Fruit fly (Drosophila melanogaster) whole organism, larva: ENCODE results near the gene CG15818.
A peak's percentile ranks its signal among the peaks of the same experiment; 100 is the strongest.

Experiments
- noc ChIP-seq: fragments of 200-800 bp; sonication (Bioruptor generic); optimal IDR thresholded peaks from 3 replicates; lab custom pipeline; 2019; ENCODE audit warnings: missing biosample characterization, mild to moderate bottlenecking, missing genetic modification characterization, moderate library complexity

The CG15818 gene

dm6 chr2L:7410609-7411008, at the start of gene CG15818:
Gene CG15818, plus strand, starts transcription at chr2L:7410909.
- TF ChIP-seq noc: no peak

- no peak for TF ChIP-seq noc
These were observed 47.6 kb upstream of the CG15818 start, which contains the start of gene Wnt10 for dm6 chr2L:7363079-7363478. Gene Wnt10, plus strand, starts transcription at chr2L:7363379.

- TF ChIP-seq noc: no peak
These were observed 34.6 kb upstream of the CG15818 start for dm6 chr2L:7376157-7376556.

DNA sequence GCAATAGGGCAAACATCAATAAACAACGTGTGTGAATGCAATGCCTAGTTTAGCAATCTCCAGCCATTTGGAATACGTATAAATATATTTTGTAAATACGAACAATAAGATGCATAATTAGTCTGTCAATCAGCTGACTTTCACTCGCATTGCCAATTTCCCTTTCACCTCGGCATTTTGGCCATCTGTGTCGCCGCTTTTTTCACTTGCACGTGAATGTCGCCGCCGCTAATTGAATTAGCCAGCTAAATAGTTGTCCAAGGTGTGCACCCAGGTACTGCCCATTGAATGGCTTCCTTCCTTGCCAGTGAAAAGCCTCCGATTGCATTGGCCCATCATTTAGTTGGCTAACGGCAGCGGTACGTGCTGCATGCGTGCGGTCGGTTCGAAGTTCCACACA, 33.3 kb upstream of the CG15818 start, which contains the start of gene ninaC:
Gene ninaC (plus strand): TSS at position 301 of the 400 bp plus-strand sequence.
- no peak for TF ChIP-seq noc

DNA sequence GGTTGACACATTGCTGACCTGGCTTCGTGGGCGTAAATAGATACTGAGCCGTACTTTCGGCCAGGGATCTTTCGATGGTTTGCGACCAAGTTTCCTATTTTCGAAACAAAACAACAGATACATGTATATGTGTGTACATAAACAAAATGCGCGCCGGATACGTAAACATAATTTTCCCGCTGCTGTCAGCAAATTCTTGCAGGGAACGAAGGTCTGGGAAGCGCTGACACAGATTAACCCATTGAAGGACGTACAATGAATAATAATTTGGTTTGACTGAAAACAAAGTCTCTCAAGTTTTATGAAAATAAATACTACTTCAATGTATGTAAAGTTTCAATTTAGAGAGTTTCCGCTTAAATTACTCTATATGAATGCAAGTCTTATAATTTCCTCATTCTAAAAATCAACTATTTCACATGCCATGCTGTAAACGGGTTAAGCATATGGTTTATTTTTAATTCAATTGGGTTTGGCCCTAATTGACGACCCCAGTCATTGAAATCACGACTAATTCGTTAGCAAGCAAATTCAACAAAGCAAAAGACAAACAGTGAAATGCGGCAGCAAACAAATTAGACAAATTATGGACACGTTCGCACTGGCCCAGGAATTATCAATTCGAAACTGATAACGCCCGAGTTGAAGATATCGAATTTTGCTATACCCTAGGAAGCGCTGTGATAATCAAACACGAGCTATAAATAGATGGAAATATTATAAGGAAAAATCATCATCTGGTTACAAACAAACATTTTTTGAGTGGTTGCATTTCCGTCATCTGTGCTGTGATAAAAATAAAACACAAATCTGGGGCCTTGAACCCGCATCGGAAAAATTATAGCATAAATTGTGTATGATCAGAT, 23.9 kb upstream of the CG15818 start:
- TF ChIP-seq noc: no peak

- no peak for TF ChIP-seq noc
These were observed 22.7 kb upstream of the CG15818 start, which contains the start of the genes CG5149 and gudu for dm6 chr2L:7387813-7388558. Gene CG5149, minus strand, starts transcription at chr2L:7388253. Gene gudu, plus strand, starts transcription at chr2L:7388508.

DNA sequence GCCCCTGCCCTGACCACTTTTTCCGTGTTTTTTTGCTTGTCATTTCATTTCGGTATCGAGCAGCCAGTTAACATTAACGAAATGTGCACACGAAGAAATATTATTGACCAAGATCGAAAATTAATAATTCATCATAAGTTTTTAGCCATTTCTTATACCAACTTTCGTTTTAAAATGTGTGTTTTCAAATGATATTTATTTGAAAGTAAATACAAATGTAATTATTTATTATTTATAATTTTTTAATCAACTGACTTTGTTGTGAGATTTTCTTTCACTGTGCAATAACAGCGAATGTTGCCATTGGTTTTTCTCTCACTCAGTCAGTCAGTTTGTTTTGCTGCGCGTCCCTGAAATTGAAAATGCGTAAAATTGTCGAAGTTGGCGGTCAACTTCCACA, 14.9 kb upstream of the CG15818 start:
- no peak for TF ChIP-seq noc

- TF ChIP-seq noc: peak; percentile 44
These were observed 13.7 kb upstream of the CG15818 start for dm6 chr2L:7396962-7397361.

dm6 chr2L:7397746-7398145, 13.0 kb upstream of the CG15818 start:
- TF ChIP-seq noc: no peak

DNA sequence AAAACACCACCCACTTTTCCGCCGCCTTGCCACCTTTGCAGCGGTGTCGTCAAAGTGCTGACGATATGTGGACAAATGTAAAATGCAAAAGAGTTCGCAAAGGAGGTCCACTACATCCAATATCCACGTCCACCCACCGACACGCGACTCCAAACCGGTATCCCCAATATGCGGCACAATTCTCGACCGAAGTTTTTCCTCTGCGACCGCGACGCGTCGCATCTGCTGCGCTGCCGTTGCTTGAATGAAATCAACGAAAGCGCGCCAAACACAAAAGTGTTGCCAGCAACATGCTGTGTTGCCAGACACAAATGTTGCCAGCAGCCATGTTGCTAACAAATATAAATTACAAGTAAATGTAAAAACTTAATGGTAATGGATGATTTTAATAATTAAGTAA, 12.2 kb upstream of the CG15818 start, which contains the start of gene CG5160:
Gene CG5160 (minus strand): TSS at position 223 of the 400 bp plus-strand sequence.
- no peak for TF ChIP-seq noc

dm6 chr2L:7401025-7401424, 9.7 kb upstream of the CG15818 start, which contains the start of gene CG5171:
Gene CG5171, plus strand, starts transcription at chr2L:7401335.
- no peak for TF ChIP-seq noc

dm6 chr2L:7401627-7402026, 9.1 kb upstream of the CG15818 start:
- TF ChIP-seq noc: peak; percentile 88

DNA sequence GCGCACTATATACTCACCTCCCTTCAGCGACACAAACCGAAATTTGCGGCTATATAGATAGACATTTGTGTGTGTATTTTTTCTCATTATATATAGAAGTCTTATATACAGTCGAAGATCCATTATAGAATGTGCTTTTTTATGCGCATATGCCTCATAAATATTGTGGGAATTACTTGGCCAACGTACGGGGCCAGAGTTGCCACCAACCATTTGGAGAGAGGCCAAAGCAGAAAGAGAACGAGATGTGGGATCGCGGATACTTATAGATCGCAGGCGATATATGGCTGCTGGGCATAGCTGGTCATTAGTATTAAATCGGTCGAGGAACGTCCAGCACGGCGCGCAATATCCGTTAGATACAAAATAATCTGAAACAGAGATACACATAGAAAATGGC, 5.8 kb upstream of the CG15818 start, which contains the start of gene CG5177:
Gene CG5177 (plus strand): TSS at position 305 of the 400 bp plus-strand sequence.
- TF ChIP-seq noc: no peak

- no peak for TF ChIP-seq noc
These were observed 3.1 kb upstream of the CG15818 start for dm6 chr2L:7407638-7408037.

- no peak for TF ChIP-seq noc
These were observed 1.7 kb upstream of the CG15818 start for dm6 chr2L:7409007-7409406.

DNA sequence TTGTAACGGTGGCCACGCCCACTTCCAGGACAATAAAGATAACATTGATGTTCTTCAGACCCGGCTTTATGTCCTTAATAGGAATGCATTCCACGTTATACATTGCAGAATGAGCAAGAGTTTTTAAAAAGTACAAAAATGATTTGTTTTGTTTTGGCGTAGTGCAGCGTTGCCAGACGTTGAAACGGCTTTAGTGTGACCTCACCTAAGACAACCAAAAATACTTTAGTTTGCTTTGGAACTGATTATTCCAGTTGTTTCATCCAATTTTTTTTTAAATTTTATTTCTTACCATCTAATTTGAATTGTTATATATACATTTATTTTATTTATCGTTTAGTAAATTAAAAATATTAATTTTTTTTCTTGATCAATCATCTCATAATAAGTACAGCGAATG, 1.1 kb upstream of the CG15818 start, which contains the start of gene CG5181:
Gene CG5181 (minus strand): TSS at position 208 of the 400 bp plus-strand sequence.
- no peak for TF ChIP-seq noc
